Worm (Caenorhabditis elegans): ENCODE results near the gene W01H2.2.
A peak's percentile ranks its signal among the peaks of the same experiment; 100 is the strongest.

Gene W01H2.2

ce11 chrX:4222779-4223387 lies 4.6 kb upstream of the W01H2.2 start (continued):
- TF ChIP-seq elt-3 (tag; optimal IDR thresholded peaks at IDR 0.05) (peak in 1 of 6 experiments; percentile 43), grh-1 (GFP tag; IDR thresholded peaks at IDR 0.05) (peak; percentile 95), hlh-4 (tag; optimal IDR thresholded peaks at IDR 0.05) (no peak), pax-3 (tag; optimal IDR thresholded peaks at IDR 0.05) (peak; percentile 86), hpl-2 (GFP tag; optimal IDR thresholded peaks at IDR 0.05) (peak; percentile 91), ceh-90 (tag; optimal IDR thresholded peaks at IDR 0.05) (peak; percentile 32), pqm-1 (tag; optimal IDR thresholded peaks at IDR 0.05) (no peak), unc-130 (tag; optimal IDR thresholded peaks at IDR 0.05) (no peak), F16B12.6 (tag; optimal IDR thresholded peaks at IDR 0.05) (no peak), nhr-11 (tag; optimal IDR thresholded peaks at IDR 0.05) (peak; percentile 88), zag-1 (tag; optimal IDR thresholded peaks at IDR 0.05) (no peak), fos-1 (tag; optimal IDR thresholded peaks at IDR 0.05) (peak; percentile 54), ceh-82 (tag; optimal IDR thresholded peaks at IDR 0.05) (peak; percentile 45 to 51 (median 49)), egl-27 (tag; optimal IDR thresholded peaks at IDR 0.05) (peak in 1 of 2 experiments; percentile 73), nhr-28 (tag; optimal IDR thresholded peaks at IDR 0.05) (peak; percentile 49), nhr-20 (tag; optimal IDR thresholded peaks at IDR 0.05) (peak; percentile 97), dpl-1 (GFP tag; optimal IDR thresholded peaks at IDR 0.05) (peak; percentile 19 to 45 (median 22)), ama-1 (optimal IDR thresholded peaks at IDR 0.05) (peak; percentile 65), isw-1 (GFP tag; IDR thresholded peaks at IDR 0.05) (peak; percentile 81), ceh-8 (GFP tag; optimal IDR thresholded peaks at IDR 0.05) (peak; percentile 44), irx-1 (tag; optimal IDR thresholded peaks at IDR 0.05) (peak; percentile 91), Y116A8C.19 (tag; optimal IDR thresholded peaks at IDR 0.05; ENCODE audit: borderline replicate concordance) (no peak), lin-13 (GFP tag; optimal IDR thresholded peaks at IDR 0.05) (peak; percentile 59), efl-3 (GFP tag; optimal IDR thresholded peaks at IDR 0.05) (peak; percentile 50), unc-62 (GFP tag; optimal IDR thresholded peaks at IDR 0.05) (no peak), ztf-4 (tag; optimal IDR thresholded peaks at IDR 0.05) (peak; percentile 95), sup-37 (GFP tag; optimal IDR thresholded peaks at IDR 0.05) (peak; percentile 88), nhr-47 (tag; optimal IDR thresholded peaks at IDR 0.05) (peak; percentile 97), ceh-88 (GFP tag; IDR thresholded peaks at IDR 0.05) (peak; percentile 78), efl-1 (optimal IDR thresholded peaks at IDR 0.05) (peak; percentile 92 to 99), efl-1 (GFP tag; optimal IDR thresholded peaks at IDR 0.05 in 1 of 2) (peak; percentile 38 to 93), lsy-2 (tag; optimal IDR thresholded peaks at IDR 0.05) (peak; percentile 63 to 86), lin-39 (tag; optimal IDR thresholded peaks at IDR 0.05) (peak; percentile 84), egl-13 (tag; optimal IDR thresholded peaks at IDR 0.05) (peak; percentile 96), ets-5 (GFP tag; IDR thresholded peaks at IDR 0.05) (no peak), sox-4 (tag; optimal IDR thresholded peaks at IDR 0.05) (peak; percentile 94), pag-3 (tag; optimal IDR thresholded peaks at IDR 0.05; ENCODE audit: borderline replicate concordance, insufficient read depth) (no peak), mdl-1 (tag; optimal IDR thresholded peaks at IDR 0.05) (peak in 1 of 2 experiments; percentile 54), ceh-63 (GFP tag; optimal IDR thresholded peaks at IDR 0.05) (no peak), ces-1 (GFP tag; optimal IDR thresholded peaks at IDR 0.05) (no peak), mef-2 (tag; optimal IDR thresholded peaks at IDR 0.05) (peak; percentile 84), tbx-2 (tag; optimal IDR thresholded peaks at IDR 0.05) (peak; percentile 97)

- no peak for TF ChIP-seq Y116A8C.19 (tag; optimal IDR thresholded peaks at IDR 0.05; ENCODE audit: borderline replicate concordance)
- TF ChIP-seq unc-86 (tag; optimal IDR thresholded peaks at IDR 0.05), result no peak
- TF ChIP-seq swsn-7 (tag; optimal IDR thresholded peaks at IDR 0.05), result no peak
- TF ChIP-seq nhr-19 (GFP tag; conservative IDR thresholded peaks at IDR 0.05), result no peak
- TF ChIP-seq nhr-76 (tag; optimal IDR thresholded peaks at IDR 0.05), result no peak
- no peak for TF ChIP-seq nhr-20 (tag; optimal IDR thresholded peaks at IDR 0.05)
- no peak for TF ChIP-seq alr-1 (tag; optimal IDR thresholded peaks at IDR 0.05; ENCODE audit: borderline replicate concordance)
- TF ChIP-seq ceh-88 (GFP tag; IDR thresholded peaks at IDR 0.05), result no peak
- TF ChIP-seq nhr-85 (tag), result no peak
- no peak for TF ChIP-seq fkh-4 (tag; optimal IDR thresholded peaks at IDR 0.05; ENCODE audit: borderline replicate concordance)
- no peak for TF ChIP-seq grh-1 (GFP tag; IDR thresholded peaks at IDR 0.05)
- no peak for TF ChIP-seq C16A3.4 (tag; optimal IDR thresholded peaks at IDR 0.05)
- no peak for TF ChIP-seq mef-2 (tag; optimal IDR thresholded peaks at IDR 0.05)
- TF ChIP-seq fos-1 (tag; optimal IDR thresholded peaks at IDR 0.05), result peak; percentile 70
- TF ChIP-seq ets-5 (GFP tag; IDR thresholded peaks at IDR 0.05), result no peak
- no peak for TF ChIP-seq C34B4.2 (tag; optimal IDR thresholded peaks at IDR 0.05)
- TF ChIP-seq ceh-82 (tag; optimal IDR thresholded peaks at IDR 0.05), result peak in 2 of 3 experiments; percentile 20 to 25
- TF ChIP-seq aly-2 (tag; optimal IDR thresholded peaks at IDR 0.05), result no peak
- no peak for TF ChIP-seq lin-15B (tag; optimal IDR thresholded peaks at IDR 0.05)
- no peak for TF ChIP-seq ceh-8 (GFP tag; optimal IDR thresholded peaks at IDR 0.05)
These were observed 3.9 kb upstream of the W01H2.2 start for ce11 chrX:4222200-4222599.
